Worm (Caenorhabditis elegans): ENCODE data around the gene F01F1.15.

F01F1.15 gene

DNA sequence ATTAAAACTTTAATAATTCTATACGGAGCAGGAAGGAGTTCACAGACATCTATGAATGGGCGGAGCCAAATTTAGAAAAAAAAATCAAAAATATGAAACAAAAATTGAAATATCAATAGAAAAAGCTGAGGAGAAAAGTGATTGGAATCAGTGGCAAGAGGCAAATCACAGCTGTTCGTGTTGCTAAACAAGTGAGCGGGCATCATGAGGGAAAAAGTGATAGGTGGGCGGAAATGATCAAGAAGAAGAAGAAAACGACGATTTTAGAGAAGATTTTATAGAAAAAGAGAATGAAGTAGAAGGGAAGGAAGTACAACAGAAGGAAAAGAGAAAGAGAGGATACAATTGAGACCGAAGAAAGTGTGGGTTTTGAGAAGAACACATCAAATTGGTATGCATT, 29.3 kb upstream of the F01F1.15 start (continued):
- peak in 1 of 2 experiments; percentile 2 for TF ChIP-seq efl-1 (optimal IDR thresholded peaks at IDR 0.05)
- no peak for TF ChIP-seq efl-1 (GFP tag; optimal IDR thresholded peaks at IDR 0.05 in 1 of 2)
- TF ChIP-seq nhr-11 (tag; optimal IDR thresholded peaks at IDR 0.05) = no peak
- no peak for TF ChIP-seq ztf-4 (tag; optimal IDR thresholded peaks at IDR 0.05)

DNA sequence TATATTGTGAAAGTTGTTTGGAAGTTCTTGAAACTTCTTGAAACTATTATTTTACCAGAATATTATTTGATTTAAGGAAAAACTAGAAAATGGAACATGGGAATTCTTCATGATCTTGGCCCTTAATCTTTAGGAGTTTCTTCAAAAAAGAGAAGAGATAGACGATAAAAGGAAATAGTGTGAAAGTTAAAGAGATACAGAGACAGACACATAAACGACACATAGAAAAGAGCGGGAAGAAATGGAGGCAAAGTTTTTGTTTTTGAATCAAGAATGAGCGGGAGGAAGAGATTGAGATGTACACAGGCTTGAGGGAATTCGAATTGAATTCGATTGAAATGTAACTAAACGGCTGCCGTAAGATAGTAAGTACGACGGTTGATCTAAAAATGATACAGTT, 28.1 kb upstream of the F01F1.15 start:
- TF ChIP-seq ceh-90 (tag; optimal IDR thresholded peaks at IDR 0.05) (no peak), mdl-1 (tag; optimal IDR thresholded peaks at IDR 0.05) (no peak), nhr-71 (tag; optimal IDR thresholded peaks at IDR 0.05) (peak; percentile 22), sptf-1 (tag; optimal IDR thresholded peaks at IDR 0.05) (no peak), nhr-85 (tag) (no peak), elt-3 (tag; optimal IDR thresholded peaks at IDR 0.05) (no peak), sox-4 (tag; optimal IDR thresholded peaks at IDR 0.05) (no peak), aha-1 (tag; optimal IDR thresholded peaks at IDR 0.05) (no peak), elt-2 (tag; optimal IDR thresholded peaks at IDR 0.05) (no peak), C04F5.9 (tag; optimal IDR thresholded peaks at IDR 0.05) (no peak), mep-1 (tag; optimal IDR thresholded peaks at IDR 0.05) (no peak), ces-1 (GFP tag; optimal IDR thresholded peaks at IDR 0.05) (no peak), ztf-4 (tag; optimal IDR thresholded peaks at IDR 0.05) (no peak), sup-37 (GFP tag; optimal IDR thresholded peaks at IDR 0.05) (no peak), lin-39 (tag; optimal IDR thresholded peaks at IDR 0.05) (no peak), ceh-63 (GFP tag; optimal IDR thresholded peaks at IDR 0.05) (no peak), pag-3 (tag; optimal IDR thresholded peaks at IDR 0.05; ENCODE audit: borderline replicate concordance, insufficient read depth) (no peak), hpl-2 (GFP tag; optimal IDR thresholded peaks at IDR 0.05) (no peak), nhr-20 (tag; optimal IDR thresholded peaks at IDR 0.05) (no peak), aly-2 (tag; optimal IDR thresholded peaks at IDR 0.05) (no peak), swsn-7 (tag; optimal IDR thresholded peaks at IDR 0.05) (no peak), isw-1 (GFP tag; IDR thresholded peaks at IDR 0.05) (no peak), tbx-2 (tag; optimal IDR thresholded peaks at IDR 0.05) (no peak), fkh-8 (tag; optimal IDR thresholded peaks at IDR 0.05) (no peak), ztf-11 (tag; optimal IDR thresholded peaks at IDR 0.05) (no peak), C16A3.4 (tag; optimal IDR thresholded peaks at IDR 0.05) (no peak), lin-13 (GFP tag; optimal IDR thresholded peaks at IDR 0.05) (no peak), dsc-1 (tag; optimal IDR thresholded peaks at IDR 0.05) (no peak), zip-4 (GFP tag; optimal IDR thresholded peaks at IDR 0.05) (no peak), egl-27 (tag; optimal IDR thresholded peaks at IDR 0.05) (no peak), pqm-1 (tag; optimal IDR thresholded peaks at IDR 0.05) (no peak), fkh-10 (GFP tag; optimal IDR thresholded peaks at IDR 0.05) (no peak), snpc-4 (tag; optimal IDR thresholded peaks at IDR 0.05) (no peak), snu-23 (GFP tag; optimal IDR thresholded peaks at IDR 0.05) (peak; percentile 28), mab-9 (GFP tag; IDR thresholded peaks at IDR 0.05) (no peak), blmp-1 (tag; optimal IDR thresholded peaks at IDR 0.05) (peak; percentile 8), unc-62 (GFP tag; optimal IDR thresholded peaks at IDR 0.05) (no peak), hlh-4 (tag; optimal IDR thresholded peaks at IDR 0.05) (no peak), lsy-2 (tag; optimal IDR thresholded peaks at IDR 0.05) (peak in 1 of 2 experiments; percentile 27), skn-1 (tag; optimal IDR thresholded peaks at IDR 0.05) (no peak), vab-15 (tag; optimal IDR thresholded peaks at IDR 0.05) (no peak), dpl-1 (GFP tag; optimal IDR thresholded peaks at IDR 0.05) (peak; percentile 19 to 50 (median 22)), nhr-12 (tag; optimal IDR thresholded peaks at IDR 0.05) (no peak), zag-1 (tag; optimal IDR thresholded peaks at IDR 0.05) (no peak), fos-1 (tag; optimal IDR thresholded peaks at IDR 0.05) (no peak), efl-1 (optimal IDR thresholded peaks at IDR 0.05) (peak; percentile 4 to 12), efl-1 (GFP tag; optimal IDR thresholded peaks at IDR 0.05 in 1 of 2) (peak in 1 of 2 experiments; percentile 11), lin-14 (GFP tag; optimal IDR thresholded peaks at IDR 0.05) (peak; percentile 60), C34B4.2 (tag; optimal IDR thresholded peaks at IDR 0.05) (no peak), egl-13 (tag; optimal IDR thresholded peaks at IDR 0.05) (no peak), tlp-1 (tag; optimal IDR thresholded peaks at IDR 0.05) (no peak)
